Worm (Caenorhabditis elegans): ENCODE data around the gene lips-9.

Gene lips-9

ce11 chrII:12908779-12909178 is 26.4 kb downstream of the lips-9 start, which contains the start of gene ddn-2 (continued):
- TF ChIP-seq snpc-4 (GFP tag; optimal IDR thresholded peaks at IDR 0.05) (no peak), snpc-4 (tag; optimal IDR thresholded peaks at IDR 0.05) (no peak)

- TF ChIP-seq K12H6.12 (tag; optimal IDR thresholded peaks at IDR 0.05) = no peak
- TF ChIP-seq T26A5.8 (tag; optimal IDR thresholded peaks at IDR 0.05) = no peak
- no peak for TF ChIP-seq egrh-3 (GFP tag; IDR thresholded peaks at IDR 0.05)
- TF ChIP-seq lag-1 (GFP tag; IDR thresholded peaks at IDR 0.05) = no peak
- no peak for TF ChIP-seq somi-1 (GFP tag; optimal IDR thresholded peaks at IDR 0.05)
- no peak for TF ChIP-seq nfyb-1 (GFP tag; IDR thresholded peaks at IDR 0.05)
- TF ChIP-seq F55B11.4 (tag; optimal IDR thresholded peaks at IDR 0.05; ENCODE audit: borderline replicate concordance, insufficient read depth) = no peak
- TF ChIP-seq hrde-1 (tag; optimal IDR thresholded peaks at IDR 0.05; ENCODE audit: borderline replicate concordance) = no peak
- no peak for TF ChIP-seq Y79H2A.3 (GFP tag; conservative IDR thresholded peaks at IDR 0.05)
- no peak for TF ChIP-seq mel-28 (tag; optimal IDR thresholded peaks at IDR 0.05; ENCODE audit: borderline replicate concordance)
- no peak for TF ChIP-seq ztf-6 (GFP tag; IDR thresholded peaks at IDR 0.05)
- TF ChIP-seq lir-1 (GFP tag; conservative IDR thresholded peaks at IDR 0.05) = no peak
- no peak for TF ChIP-seq ekl-4 (GFP tag; IDR thresholded peaks at IDR 0.05)
- TF ChIP-seq attf-6 (GFP tag; IDR thresholded peaks at IDR 0.05) = no peak
- TF ChIP-seq nhr-120 (GFP tag; IDR thresholded peaks at IDR 0.05) = no peak
- TF ChIP-seq ZK185.1 (tag; optimal IDR thresholded peaks at IDR 0.05; ENCODE audit: poor library complexity, severe bottlenecking) = no peak
- no peak for TF ChIP-seq let-526 (GFP tag; IDR thresholded peaks at IDR 0.05)
- TF ChIP-seq egl-18 (GFP tag; IDR thresholded peaks at IDR 0.05) = no peak
- no peak for TF ChIP-seq attf-5 (GFP tag; optimal IDR thresholded peaks at IDR 0.05)
- TF ChIP-seq ama-1 (optimal IDR thresholded peaks at IDR 0.05) = no peak
- no peak for TF ChIP-seq ama-1 (GFP tag; optimal IDR thresholded peaks at IDR 0.05)
Observed at ce11 chrII:12907070-12907469, 28.1 kb downstream of the lips-9 start, which contains the start of gene nspb-11. nspb-11 (plus strand) TSS chrII:12907370.

ce11 chrII:12904174-12904573 is 31.0 kb downstream of the lips-9 start, which contains the start of gene clec-66:
clec-66 (plus strand) TSS chrII:12904398.
- TF ChIP-seq nhr-80 (tag; optimal IDR thresholded peaks at IDR 0.05) (peak; percentile 70), sptf-2 (GFP tag; optimal IDR thresholded peaks at IDR 0.05) (no peak), attf-6 (GFP tag; IDR thresholded peaks at IDR 0.05) (no peak)

- TF ChIP-seq rcor-1 (GFP tag; IDR thresholded peaks at IDR 0.05) = no peak
- no peak for TF ChIP-seq chd-7 (tag; optimal IDR thresholded peaks at IDR 0.05)
- no peak for TF ChIP-seq hrde-1 (tag; optimal IDR thresholded peaks at IDR 0.05; ENCODE audit: borderline replicate concordance)
- TF ChIP-seq bed-2 (GFP tag; IDR thresholded peaks at IDR 0.05) = no peak
- TF ChIP-seq hlh-12 (tag; optimal IDR thresholded peaks at IDR 0.05) = no peak
- no peak for TF ChIP-seq nfya-1 (tag; optimal IDR thresholded peaks at IDR 0.05; ENCODE audit: borderline replicate concordance, insufficient read depth)
- no peak for TF ChIP-seq akir-1 (GFP tag; optimal IDR thresholded peaks at IDR 0.05)
- 0 out of 2 replicates have a peak, but pooled peaks have one; percentile 15 for TF ChIP-seq dox-1 (GFP tag; IDR thresholded peaks at IDR 0.05)
- TF ChIP-seq ztf-25 (GFP tag; IDR thresholded peaks at IDR 0.05) = no peak
- TF ChIP-seq tbp1 (GFP tag; optimal IDR thresholded peaks at IDR 0.05) = no peak
- TF ChIP-seq nhr-80 (tag; optimal IDR thresholded peaks at IDR 0.05) = peak; percentile 20
Observed at ce11 chrII:12901025-12901424, 34.1 kb downstream of the lips-9 start, which contains the start of gene clec-65. clec-65 (plus strand) TSS chrII:12901325.
